Worm (Caenorhabditis elegans): ENCODE data around the gene Y69A2AR.47.

DNA sequence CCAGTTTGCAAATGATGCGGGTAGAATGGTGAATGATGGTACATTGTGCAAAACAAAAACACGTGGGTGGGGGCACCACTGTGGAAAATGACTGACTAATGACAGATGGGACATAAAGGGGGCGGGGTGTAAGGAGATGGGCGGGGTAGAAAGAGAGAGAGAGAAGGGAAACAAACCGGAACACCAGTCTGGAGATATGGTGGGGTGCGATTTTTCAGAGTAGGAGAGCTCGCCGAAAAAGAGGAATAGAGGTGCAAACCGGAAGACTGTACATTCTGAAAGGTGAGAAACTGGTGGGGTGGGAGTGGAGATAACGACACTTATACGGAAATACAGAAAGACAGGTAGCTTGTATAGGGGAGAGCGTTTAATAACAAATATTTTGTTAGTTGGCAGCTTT, 30.7 kb downstream of the Y69A2AR.47 start, which contains the start of gene ngn-1:
- TF ChIP-seq T22C8.4 (GFP tag; IDR thresholded peaks at IDR 0.05) (no peak), klf-2 (GFP tag; conservative IDR thresholded peaks at IDR 0.05) (no peak), flt-1 (GFP tag; IDR thresholded peaks at IDR 0.05) (no peak)
